Worm (Caenorhabditis elegans): Measurements from ENCODE around the gene T28A8.4.

Gene T28A8.4

ce11 chrIII:13526702-13527101, 23.2 kb downstream of the T28A8.4 start:
- TF ChIP-seq fkh-10 (GFP tag; optimal IDR thresholded peaks at IDR 0.05) (peak; percentile 16), eor-1 (tag; optimal IDR thresholded peaks at IDR 0.05) (no peak)

- no peak for TF ChIP-seq hmg-11 (tag; optimal IDR thresholded peaks at IDR 0.05)
- TF ChIP-seq nhr-237 (tag; optimal IDR thresholded peaks at IDR 0.05): no peak
- no peak for TF ChIP-seq lsy-12 (tag; optimal IDR thresholded peaks at IDR 0.05)
- TF ChIP-seq nhr-43 (tag; optimal IDR thresholded peaks at IDR 0.05; ENCODE audit: poor library complexity, severe bottlenecking): no peak
- TF ChIP-seq ztf-4 (tag; optimal IDR thresholded peaks at IDR 0.05): no peak
- TF ChIP-seq tbx-2 (tag; optimal IDR thresholded peaks at IDR 0.05): no peak
- no peak for TF ChIP-seq nhr-11 (tag; optimal IDR thresholded peaks at IDR 0.05)
- TF ChIP-seq ZK546.5 (tag; optimal IDR thresholded peaks at IDR 0.05): no peak
- no peak for TF ChIP-seq nhr-76 (tag; optimal IDR thresholded peaks at IDR 0.05)
- no peak for TF ChIP-seq ztf-11 (tag; optimal IDR thresholded peaks at IDR 0.05)
- no peak for TF ChIP-seq fkh-10 (GFP tag; optimal IDR thresholded peaks at IDR 0.05)
- peak; percentile 38 for TF ChIP-seq elt-2 (tag; optimal IDR thresholded peaks at IDR 0.05)
- TF ChIP-seq pqm-1 (tag; optimal IDR thresholded peaks at IDR 0.05): peak; percentile 31
- peak; percentile 3 for TF ChIP-seq lin-15B (tag; optimal IDR thresholded peaks at IDR 0.05)
- TF ChIP-seq unc-62 (GFP tag; optimal IDR thresholded peaks at IDR 0.05): no peak
- no peak for TF ChIP-seq nhr-67 (tag; optimal IDR thresholded peaks at IDR 0.05)
- TF ChIP-seq pha-4 (tag; optimal IDR thresholded peaks at IDR 0.05): peak; percentile 63
- peak; percentile 23 for TF ChIP-seq ama-1 (optimal IDR thresholded peaks at IDR 0.05)
- no peak for TF ChIP-seq snpc-4 (tag; optimal IDR thresholded peaks at IDR 0.05)
- TF ChIP-seq nhr-12 (tag; optimal IDR thresholded peaks at IDR 0.05): no peak
- TF ChIP-seq unc-39 (tag; optimal IDR thresholded peaks at IDR 0.05): no peak
These were observed 24.1 kb downstream of the T28A8.4 start, which contains the start of gene lron-13 for ce11 chrIII:13527424-13528097. Gene lron-13 (plus strand): TSS chrIII:13527438.

- peak; percentile 19 for TF ChIP-seq pqm-1 (tag; optimal IDR thresholded peaks at IDR 0.05)
- TF ChIP-seq lin-15B (tag; optimal IDR thresholded peaks at IDR 0.05): no peak
- TF ChIP-seq elt-2 (tag; optimal IDR thresholded peaks at IDR 0.05): peak; percentile 43
- TF ChIP-seq pha-4 (tag; optimal IDR thresholded peaks at IDR 0.05): peak; percentile 71
These were observed 25.2 kb downstream of the T28A8.4 start for ce11 chrIII:13528513-13529249.

ce11 chrIII:13530017-13530416, 26.5 kb downstream of the T28A8.4 start:
- TF ChIP-seq nhr-77 (tag; optimal IDR thresholded peaks at IDR 0.05) (no peak), ceh-16 (tag; optimal IDR thresholded peaks at IDR 0.05) (no peak), ama-1 (optimal IDR thresholded peaks at IDR 0.05) (no peak), skn-1 (tag; optimal IDR thresholded peaks at IDR 0.05) (no peak), ceh-9 (tag; optimal IDR thresholded peaks at IDR 0.05) (no peak), nhr-12 (tag; optimal IDR thresholded peaks at IDR 0.05) (no peak), ZK546.5 (tag; optimal IDR thresholded peaks at IDR 0.05) (no peak), daf-12 (tag; optimal IDR thresholded peaks at IDR 0.05) (no peak), lin-15B (tag; optimal IDR thresholded peaks at IDR 0.05) (peak; percentile 82), nhr-25 (tag; optimal IDR thresholded peaks at IDR 0.05) (peak; percentile 87), ztf-11 (tag; optimal IDR thresholded peaks at IDR 0.05) (no peak), nfya-1 (tag; optimal IDR thresholded peaks at IDR 0.05; ENCODE audit: insufficient read depth) (peak; percentile 83), pqm-1 (tag; optimal IDR thresholded peaks at IDR 0.05) (no peak), fos-1 (tag; optimal IDR thresholded peaks at IDR 0.05) (no peak), zag-1 (tag; optimal IDR thresholded peaks at IDR 0.05) (no peak), nhr-76 (tag; optimal IDR thresholded peaks at IDR 0.05) (no peak), snpc-4 (tag; optimal IDR thresholded peaks at IDR 0.05) (peak; percentile 35), lsy-12 (tag; optimal IDR thresholded peaks at IDR 0.05) (peak; percentile 34), nhr-11 (tag; optimal IDR thresholded peaks at IDR 0.05) (no peak), lin-39 (tag; optimal IDR thresholded peaks at IDR 0.05) (peak; percentile 83), elt-3 (tag; optimal IDR thresholded peaks at IDR 0.05) (no peak), unc-39 (tag; optimal IDR thresholded peaks at IDR 0.05) (no peak), elt-1 (tag; optimal IDR thresholded peaks at IDR 0.05) (no peak), nhr-237 (tag; optimal IDR thresholded peaks at IDR 0.05) (no peak), unc-62 (GFP tag; optimal IDR thresholded peaks at IDR 0.05) (no peak), mml-1 (tag; optimal IDR thresholded peaks at IDR 0.05) (no peak), R02D3.7 (tag; optimal IDR thresholded peaks at IDR 0.05) (no peak), pha-4 (tag; optimal IDR thresholded peaks at IDR 0.05) (peak; percentile 68), ceh-82 (tag; optimal IDR thresholded peaks at IDR 0.05) (no peak), hmg-11 (tag; optimal IDR thresholded peaks at IDR 0.05) (peak; percentile 61), fkh-2 (tag; optimal IDR thresholded peaks at IDR 0.05) (no peak), elt-2 (tag; optimal IDR thresholded peaks at IDR 0.05) (peak; percentile 11), ztf-4 (tag; optimal IDR thresholded peaks at IDR 0.05) (no peak), nhr-23 (tag; optimal IDR thresholded peaks at IDR 0.05) (peak; percentile 79), nhr-67 (tag; optimal IDR thresholded peaks at IDR 0.05) (no peak), jun-1 (tag; optimal IDR thresholded peaks at IDR 0.05) (no peak), egl-5 (tag; optimal IDR thresholded peaks at IDR 0.05) (no peak), mdl-1 (tag; optimal IDR thresholded peaks at IDR 0.05) (no peak), ceh-28 (tag; optimal IDR thresholded peaks at IDR 0.05) (peak; percentile 19)

Data from whole organism, L3 larva.